Fruit fly (Drosophila melanogaster): ENCODE data around the gene Rop.

dm6 chr3L:4119636-4120357 is 19.0 kb downstream of the Rop start:
- no peak for TF ChIP-seq CG8478 (optimal IDR thresholded peaks at IDR 0.05)
- TF ChIP-seq psq (optimal IDR thresholded peaks at IDR 0.05), result no peak
- TF ChIP-seq usp (GFP tag; optimal IDR thresholded peaks at IDR 0.05), result no peak
- no peak for TF ChIP-seq Dll (optimal IDR thresholded peaks at IDR 0.05)

All from whole organism.